Worm (Caenorhabditis elegans) whole organism, L4 larva: ENCODE data around the gene math-33.

ENCODE experiments used
- F10B5.3 ChIP-seq: sonication (generic microtip); optimal IDR thresholded peaks from 2 replicates; lab custom pipeline; 2016; ENCODE audit warnings: mild to moderate bottlenecking, missing genetic modification characterization, missing compliant biosample characterization
- F26F4.8 ChIP-seq: fragments of 200-800 bp; sonication (Bioruptor generic); conservative IDR thresholded peaks from 2 replicates; pipeline ENCODE4 v1.3.6; 2022; ENCODE audit warnings: missing genetic modification characterization, missing compliant biosample characterization
- F37D6.2 ChIP-seq: sonication (generic microtip); optimal IDR thresholded peaks from 2 replicates; lab custom pipeline; 2016; ENCODE audit warnings: mild to moderate bottlenecking, missing genetic modification characterization, missing compliant biosample characterization
- F49E8.2 ChIP-seq: sonication (generic microtip); optimal IDR thresholded peaks from 2 replicates; lab custom pipeline; 2016; ENCODE audit warnings: missing compliant biosample characterization, mild to moderate bottlenecking, missing genetic modification characterization, borderline replicate concordance
- R02D3.7 ChIP-seq: fragments of 150-350 bp; sonication (generic microtip); optimal IDR thresholded peaks from 3 replicates; lab custom pipeline; 2014; ENCODE audit warnings: missing biosample characterization, missing genetic modification characterization
- T26A8.4 ChIP-seq: fragments of 200-800 bp; sonication (Bioruptor generic); IDR thresholded peaks from 2 replicates; pipeline ENCODE4 v1.3.6; 2022; ENCODE audit warnings: missing genetic modification characterization, missing compliant biosample characterization
- Y105C5A.15 ChIP-seq: fragments of 200-800 bp; sonication (Bioruptor generic); IDR thresholded peaks from 2 replicates; pipeline ENCODE4 v1.3.6; 2022; ENCODE audit warnings: missing genetic modification characterization, missing compliant biosample characterization
- Y5F2A.4 ChIP-seq: fragments of 200-800 bp; sonication (Bioruptor generic); optimal IDR thresholded peaks from 2 replicates; lab custom pipeline; 2018; ENCODE audit warnings: mild to moderate bottlenecking, missing genetic modification characterization, missing compliant biosample characterization
- attf-4 ChIP-seq: sonication (generic microtip); optimal IDR thresholded peaks from 3 replicates; lab custom pipeline; 2017; ENCODE audit warnings: missing biosample characterization, missing genetic modification characterization
- ceh-62 ChIP-seq: sonication (generic microtip); optimal IDR thresholded peaks from 2 replicates; lab custom pipeline; 2017; ENCODE audit warnings: missing biosample characterization, missing genetic modification characterization
- daf-12 ChIP-seq: fragments of 150-350 bp; optimal IDR thresholded peaks from 2 replicates; lab custom pipeline; 2014; ENCODE audit warnings: missing biosample characterization, missing genetic modification reagents, missing genetic modification characterization
- daf-19 ChIP-seq: fragments of 200-800 bp; sonication (Bioruptor generic); conservative IDR thresholded peaks from 2 replicates; pipeline ENCODE4 v1.3.6; 2022; ENCODE audit warnings: missing genetic modification characterization, missing compliant biosample characterization
- dmd-6 ChIP-seq: fragments of 200-800 bp; sonication (Bioruptor generic); IDR thresholded peaks from 2 replicates; pipeline ENCODE4 v1.3.6; 2022; ENCODE audit warnings: missing genetic modification reagents, missing genetic modification characterization, missing compliant biosample characterization
- dmd-8 ChIP-seq: fragments of 200-800 bp; sonication (Bioruptor generic); IDR thresholded peaks from 2 replicates; pipeline ENCODE4 v1.3.6; 2022; ENCODE audit warnings: missing genetic modification characterization, missing compliant biosample characterization
- duxl-1 ChIP-seq: sonication (generic microtip); optimal IDR thresholded peaks from 2 replicates; lab custom pipeline; 2016; ENCODE audit warnings: mild to moderate bottlenecking, missing genetic modification characterization, moderate library complexity, missing compliant biosample characterization; ENCODE audit not compliant: poor library complexity
- egl-27 ChIP-seq: sonication (generic microtip); optimal IDR thresholded peaks from 3 replicates; lab custom pipeline; 2017; ENCODE audit warnings: missing biosample characterization, missing genetic modification reagents, missing genetic modification characterization
- fkh-10 ChIP-seq: fragments of 150-350 bp; optimal IDR thresholded peaks from 2 replicates; lab custom pipeline; 2014; ENCODE audit warnings: missing biosample characterization, missing genetic modification reagents, missing genetic modification characterization
- gei-8 ChIP-seq: fragments of 200-800 bp; sonication (Bioruptor generic); optimal IDR thresholded peaks from 2 replicates; lab custom pipeline; 2018; ENCODE audit warnings: mild to moderate bottlenecking, missing genetic modification characterization, missing compliant biosample characterization
- hlh-11 ChIP-seq: fragments of 200-800 bp; sonication (Bioruptor generic); optimal IDR thresholded peaks from 2 replicates; lab custom pipeline; 2018; ENCODE audit warnings: mild to moderate bottlenecking, missing genetic modification characterization, missing compliant biosample characterization
- hlh-30 ChIP-seq: sonication (generic microtip); optimal IDR thresholded peaks from 2 replicates; lab custom pipeline; 2017; ENCODE audit warnings: antibody characterized with exemption, mild to moderate bottlenecking, missing genetic modification characterization, missing compliant biosample characterization; ENCODE audit not compliant: insufficient read depth
- hmg-1.1 ChIP-seq: fragments of 200-800 bp; sonication (Bioruptor generic); IDR thresholded peaks from 2 replicates; pipeline ENCODE4 v1.3.6; 2022; ENCODE audit warnings: missing genetic modification reagents, missing genetic modification characterization, missing compliant biosample characterization
- jun-1 ChIP-seq: fragments of 150-350 bp; optimal IDR thresholded peaks from 2 replicates; lab custom pipeline; 2014; ENCODE audit warnings: missing biosample characterization, missing genetic modification reagents, missing genetic modification characterization
- lin-13 ChIP-seq: fragments of 150-350 bp; optimal IDR thresholded peaks from 2 replicates; lab custom pipeline; 2014; ENCODE audit warnings: missing biosample characterization, missing genetic modification reagents, missing genetic modification characterization
- lir-3 ChIP-seq: sonication (generic microtip); optimal IDR thresholded peaks from 2 replicates; lab custom pipeline; 2016; ENCODE audit warnings: mild to moderate bottlenecking, missing genetic modification characterization, missing compliant biosample characterization
- mes-2 ChIP-seq: sonication (generic microtip); optimal IDR thresholded peaks from 2 replicates; lab custom pipeline; 2016; ENCODE audit warnings: missing genotype, mild to moderate bottlenecking, missing genetic modification characterization, missing compliant biosample characterization; ENCODE audit not compliant: poor library complexity, severe bottlenecking
- mxl-2 ChIP-seq: fragments of 200-800 bp; sonication (Bioruptor generic); conservative IDR thresholded peaks from 2 replicates; pipeline ENCODE4 v1.3.6; 2022; ENCODE audit warnings: missing genetic modification reagents, missing genetic modification characterization, missing compliant biosample characterization
- nhr-10 ChIP-seq: fragments of 150-350 bp; optimal IDR thresholded peaks from 2 replicates; lab custom pipeline; 2014; ENCODE audit warnings: missing biosample characterization, missing genetic modification characterization
- nhr-11 ChIP-seq: fragments of 150-350 bp; optimal IDR thresholded peaks from 2 replicates; lab custom pipeline; 2014; ENCODE audit warnings: missing biosample characterization, missing genetic modification characterization
- nhr-28 ChIP-seq: fragments of 150-350 bp; optimal IDR thresholded peaks from 2 replicates; lab custom pipeline; 2014; ENCODE audit warnings: missing biosample characterization, missing genetic modification characterization
- nhr-6 ChIP-seq: fragments of 150-350 bp; optimal IDR thresholded peaks from 2 replicates; lab custom pipeline; 2014; ENCODE audit warnings: missing biosample characterization, missing genetic modification characterization
- php-3 ChIP-seq: fragments of 200-800 bp; sonication (Bioruptor generic); IDR thresholded peaks from 2 replicates; pipeline ENCODE4 v1.3.6; 2022; ENCODE audit warnings: missing genetic modification reagents, missing genetic modification characterization, missing compliant biosample characterization
- set-16 ChIP-seq: fragments of 200-800 bp; sonication (Bioruptor generic); IDR thresholded peaks from 2 replicates; pipeline ENCODE4 v1.3.6; 2022; ENCODE audit warnings: missing genetic modification reagents, missing genetic modification characterization, missing compliant biosample characterization
- skn-1 ChIP-seq: fragments of 150-350 bp; optimal IDR thresholded peaks from 2 replicates; lab custom pipeline; 2014; ENCODE audit warnings: missing biosample characterization, missing genetic modification characterization
- snpc-1.2 ChIP-seq: fragments of 200-800 bp; sonication (Bioruptor generic); IDR thresholded peaks from 2 replicates; pipeline ENCODE4 v1.3.6; 2022; ENCODE audit warnings: missing genetic modification reagents, missing genetic modification characterization, missing compliant biosample characterization
- zag-1 ChIP-seq: fragments of 150-350 bp; optimal IDR thresholded peaks from 2 replicates; lab custom pipeline; 2014; ENCODE audit warnings: missing biosample characterization, missing genetic modification characterization
- ztf-7 ChIP-seq: fragments of 150-350 bp; optimal IDR thresholded peaks from 2 replicates; lab custom pipeline; 2014; ENCODE audit warnings: missing biosample characterization, missing genetic modification characterization

Gene math-33

DNA sequence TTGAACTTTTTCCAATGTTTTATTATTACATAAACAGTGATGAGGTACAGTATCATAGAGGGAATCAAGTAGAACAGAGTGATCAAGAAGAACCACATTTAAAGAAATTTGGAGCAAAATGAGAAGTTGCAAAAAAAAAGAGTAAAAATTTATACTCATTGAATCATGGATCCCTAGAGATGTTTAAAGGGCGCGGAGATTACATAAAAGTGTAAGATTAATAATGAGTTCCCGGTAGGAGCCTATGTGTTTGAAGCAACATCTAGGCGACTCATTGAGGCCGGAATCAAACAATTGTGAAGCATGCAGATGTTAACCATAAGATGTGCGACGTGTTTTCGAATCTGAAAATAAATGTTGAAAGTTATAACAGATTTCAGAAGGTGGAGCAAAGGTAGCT, 38.6 kb downstream of the math-33 start, which contains the start of gene srg-39:
srg-39 (minus strand) TSS at position 101 of the 400 bp plus-strand sequence.
- TF ChIP-seq set-16 (GFP tag; lab: Robert Waterston, UW), result no peak
- no peak for TF ChIP-seq Y5F2A.4 (GFP tag; lab: Kevin White, UChicago)
- no peak for TF ChIP-seq gei-8 (GFP tag; lab: Kevin White, UChicago)
- TF ChIP-seq fkh-10 (GFP tag; lab: Kevin White, UChicago), result no peak
- TF ChIP-seq dmd-8, result no peak
- TF ChIP-seq T26A8.4 (GFP tag; lab: Robert Waterston, UW), result no peak
- TF ChIP-seq lin-13 (GFP tag; lab: Kevin White, UChicago), result no peak
- TF ChIP-seq daf-19, result no peak
- no peak for TF ChIP-seq hmg-1.1 (GFP tag; lab: Robert Waterston, UW)
- no peak for TF ChIP-seq F49E8.2 (tag; lab: Kevin White, UChicago)
- TF ChIP-seq daf-12 (tag; lab: Kevin White, UChicago), result no peak
- TF ChIP-seq R02D3.7 (tag; lab: Kevin White, UChicago), result no peak
- TF ChIP-seq nhr-28 (tag; lab: Kevin White, UChicago), result no peak
- no peak for TF ChIP-seq nhr-6
- no peak for TF ChIP-seq mxl-2
- no peak for TF ChIP-seq skn-1
- TF ChIP-seq zag-1 (tag; lab: Kevin White, UChicago), result no peak
- TF ChIP-seq lir-3 (tag; lab: Kevin White, UChicago), result no peak
- TF ChIP-seq Y105C5A.15, result no peak
- TF ChIP-seq ztf-7 (tag; lab: Kevin White, UChicago), result no peak

DNA sequence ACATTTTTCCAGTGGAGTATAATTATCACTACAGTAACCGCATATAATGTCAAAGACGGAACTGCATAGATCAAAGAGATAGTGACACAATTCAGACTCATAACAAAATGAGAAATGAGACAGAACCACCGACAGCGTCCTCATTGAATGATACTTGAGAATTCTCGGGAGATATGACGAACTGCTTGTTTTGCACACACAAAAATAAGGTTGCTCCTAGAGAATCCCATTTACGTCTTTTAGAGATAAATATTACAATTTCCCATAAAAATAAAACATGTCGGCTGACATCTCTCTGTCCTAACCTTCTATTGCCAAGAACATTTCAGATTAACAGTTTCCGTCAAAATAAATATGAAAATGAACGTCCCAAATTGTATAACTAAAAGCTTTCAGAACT, 41.8 kb downstream of the math-33 start, which contains the start of gene srg-38:
srg-38 (minus strand) TSS at position 101 of the 400 bp plus-strand sequence.
- TF ChIP-seq php-3 (GFP tag; lab: Robert Waterston, UW) (no peak), egl-27 (tag; lab: Kevin White, UChicago) (no peak)

DNA sequence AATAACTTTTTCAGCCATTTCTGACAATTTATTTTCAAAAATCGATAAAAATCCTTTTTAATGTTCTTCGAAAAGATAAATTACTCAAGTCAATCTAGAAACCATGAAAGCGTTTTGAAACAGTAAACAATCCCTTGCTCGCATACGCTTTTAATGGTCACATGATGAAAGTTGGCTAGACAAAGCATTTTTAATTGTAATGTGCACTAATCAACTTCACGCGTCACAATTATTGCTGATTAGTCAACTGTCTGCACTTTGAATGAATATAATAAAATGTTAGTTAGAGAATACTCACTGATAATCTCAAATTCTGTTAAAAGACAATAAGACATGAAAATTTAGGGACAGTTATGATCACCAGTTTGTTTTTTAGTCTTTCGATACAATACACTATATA, 42.9 kb downstream of the math-33 start:
- TF ChIP-seq dmd-6 (GFP tag; lab: Robert Waterston, UW), result no peak

DNA sequence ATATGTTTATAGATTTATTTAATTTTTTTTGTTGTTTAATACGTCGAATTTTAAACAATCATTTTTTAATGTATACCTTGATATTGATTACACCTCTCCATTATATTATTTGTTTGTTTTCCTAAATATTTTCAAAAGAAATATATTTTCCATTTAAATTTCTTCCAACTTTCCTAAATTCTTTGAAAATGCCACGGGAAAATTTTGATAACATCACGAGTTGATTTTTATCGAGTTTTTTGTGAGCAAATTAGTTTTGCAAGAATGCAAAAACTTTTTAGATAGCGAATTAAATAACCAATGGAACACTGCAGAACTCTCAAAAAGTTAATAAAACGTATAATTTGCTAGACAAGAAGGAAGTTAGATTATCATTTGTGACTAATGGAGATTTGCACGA, 44.2 kb downstream of the math-33 start, which contains the start of gene srg-42:
srg-42 (minus strand) TSS at position 101 of the 400 bp plus-strand sequence.
- TF ChIP-seq lin-13 (GFP tag; lab: Kevin White, UChicago), result no peak
- TF ChIP-seq dmd-6 (GFP tag; lab: Robert Waterston, UW), result no peak
- TF ChIP-seq snpc-1.2 (GFP tag; lab: Robert Waterston, UW), result no peak
- TF ChIP-seq jun-1 (tag; lab: Kevin White, UChicago), result no peak
- no peak for TF ChIP-seq fkh-10 (GFP tag; lab: Kevin White, UChicago)
- TF ChIP-seq duxl-1 (tag; lab: Kevin White, UChicago), result no peak
- TF ChIP-seq php-3 (GFP tag; lab: Robert Waterston, UW), result no peak
- no peak for TF ChIP-seq nhr-10 (tag; lab: Kevin White, UChicago)
- no peak for TF ChIP-seq F10B5.3 (tag; lab: Kevin White, UChicago)
- TF ChIP-seq F26F4.8, result no peak
- TF ChIP-seq R02D3.7 (tag; lab: Kevin White, UChicago), result no peak
- TF ChIP-seq hlh-11, result no peak

DNA sequence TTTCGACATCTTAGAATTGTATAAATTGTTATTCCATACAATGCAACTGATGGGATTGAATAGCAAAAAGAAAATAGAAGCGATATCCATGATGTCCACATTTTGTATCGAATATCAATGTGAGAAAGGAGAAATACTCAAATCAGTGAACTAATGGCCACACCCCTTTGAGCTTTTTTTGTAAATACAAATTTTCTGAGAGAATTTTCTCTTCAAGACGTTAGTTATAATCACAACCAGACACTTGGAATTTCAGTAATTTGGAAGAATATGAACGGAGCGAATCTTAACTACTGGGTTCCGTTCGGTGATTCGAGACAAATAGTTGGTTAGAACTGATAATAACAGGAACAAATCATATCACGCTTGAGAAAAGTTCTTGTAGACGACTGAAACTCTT, 48.1 kb downstream of the math-33 start, which contains the start of gene srg-41:
srg-41 (minus strand) TSS at position 101 of the 400 bp plus-strand sequence.
- TF ChIP-seq attf-4 (tag; lab: Kevin White, UChicago) (no peak), nhr-11 (no peak), ceh-62 (no peak), dmd-6 (GFP tag; lab: Robert Waterston, UW) (no peak), hlh-30 (tag; lab: Kevin White, UChicago) (no peak), fkh-10 (GFP tag; lab: Kevin White, UChicago) (no peak), mes-2 (tag; lab: Kevin White, UChicago) (no peak), nhr-6 (no peak), F37D6.2 (no peak)
- TF ChIP-seq, all 104 proteins: peak for 0
